Fruit fly (Drosophila melanogaster): ENCODE measurements around the gene CG31975.
A peak's percentile ranks its signal among the peaks of the same experiment; 100 is the strongest.

Gene CG31975

dm6 chr2L:166115-167069, 25.6 kb upstream of the CG31975 start (continued):
- TF ChIP-seq ara (GFP tag; IDR thresholded peaks at IDR 0.05) (no peak), CG7745 (tag; optimal IDR thresholded peaks at IDR 0.05) (peak; percentile 61), Awh (GFP tag; IDR thresholded peaks at IDR 0.05) (no peak), TFAM (GFP tag; optimal IDR thresholded peaks at IDR 0.05) (no peak), tx (GFP tag; optimal IDR thresholded peaks at IDR 0.05) (peak; percentile 17), amos (GFP tag; IDR thresholded peaks at IDR 0.05; ENCODE audit: partially characterized antibody) (no peak), PHDP (tag; optimal IDR thresholded peaks at IDR 0.05) (peak; percentile 81), D19A (tag; optimal IDR thresholded peaks at IDR 0.05) (peak; percentile 37), CG10979 (tag; optimal IDR thresholded peaks at IDR 0.05) (peak; percentile 43), CG9817 (tag; optimal IDR thresholded peaks at IDR 0.05) (no peak), usp (GFP tag; optimal IDR thresholded peaks at IDR 0.05) (no peak), bsh (GFP tag; optimal IDR thresholded peaks at IDR 0.05) (peak; percentile 43 to 100), NfI (GFP tag; optimal IDR thresholded peaks at IDR 0.05) (peak; percentile 68), Vsx1 (GFP tag; optimal IDR thresholded peaks at IDR 0.05) (peak; percentile 84), HLH3B (GFP tag; IDR thresholded peaks at IDR 0.05) (no peak), lmd (GFP tag; IDR thresholded peaks at IDR 0.05) (no peak), CG11093 (GFP tag; IDR thresholded peaks at IDR 0.05) (no peak; the same call in 2 of the 3 replicates), vvl (GFP tag; IDR thresholded peaks at IDR 0.05) (no peak), CG30431 (GFP tag; optimal IDR thresholded peaks at IDR 0.05) (no peak), CG3163 (GFP tag; optimal IDR thresholded peaks at IDR 0.05) (peak; percentile 42), CG8388 (GFP tag; optimal IDR thresholded peaks at IDR 0.05) (peak; percentile 43), Tbp (GFP tag; optimal IDR thresholded peaks at IDR 0.05) (no peak), Sox100B (GFP tag; optimal IDR thresholded peaks at IDR 0.05) (peak; percentile 74), repo (GFP tag; optimal IDR thresholded peaks at IDR 0.05) (peak; percentile 65), nerfin-1 (tag; optimal IDR thresholded peaks at IDR 0.05) (peak; percentile 73), ac (GFP tag; optimal IDR thresholded peaks at IDR 0.05) (no peak), NC2β (GFP tag; optimal IDR thresholded peaks at IDR 0.05) (peak; percentile 60), Ets65A (GFP tag) (no peak), bab2 (GFP tag; optimal IDR thresholded peaks at IDR 0.05) (peak; percentile 62), CG17612 (GFP tag; IDR thresholded peaks at IDR 0.05) (no peak), cwo (GFP tag; optimal IDR thresholded peaks at IDR 0.05) (peak; percentile 82), CG2120 (GFP tag; optimal IDR thresholded peaks at IDR 0.05) (peak; percentile 65), ttk (GFP tag; IDR thresholded peaks at IDR 0.05) (no peak), CG18764 (GFP tag; optimal IDR thresholded peaks at IDR 0.05) (peak; percentile 43), Ravus (GFP tag; IDR thresholded peaks at IDR 0.05) (no peak), B-H2 (GFP tag; optimal IDR thresholded peaks at IDR 0.05) (peak; percentile 96), E2f2 (GFP tag; IDR thresholded peaks at IDR 0.05) (no peak), nmo (GFP tag; optimal IDR thresholded peaks at IDR 0.05) (peak; percentile 33), CG7357 (GFP tag; IDR thresholded peaks at IDR 0.05) (no peak), Fer3 (tag; optimal IDR thresholded peaks at IDR 0.05) (peak; percentile 72), wor (GFP tag; IDR thresholded peaks at IDR 0.05) (no peak), danr (GFP tag; IDR thresholded peaks at IDR 0.05) (no peak), Asciz (GFP tag; optimal IDR thresholded peaks at IDR 0.05) (peak; percentile 86), peb (GFP tag; IDR thresholded peaks at IDR 0.05) (no peak), luna (GFP tag; optimal IDR thresholded peaks at IDR 0.05) (no peak), CG8765 (GFP tag; IDR thresholded peaks at IDR 0.05) (no peak), Elba2 (GFP tag; optimal IDR thresholded peaks at IDR 0.05) (no peak), sd (tag; optimal IDR thresholded peaks at IDR 0.05) (peak; percentile 84), CG14667 (GFP tag; IDR thresholded peaks at IDR 0.05) (no peak), Atf3 (GFP tag; optimal IDR thresholded peaks at IDR 0.05) (peak; percentile 27)
